Worm (Caenorhabditis elegans) whole organism, early embryonic: ENCODE results near the gene srbc-63.

Experiments
- B0310.2 ChIP-seq: sonication (generic microtip); optimal IDR thresholded peaks from 2 replicates; lab custom pipeline; 2016; ENCODE audit warnings: mild to moderate bottlenecking, missing genetic modification characterization, missing compliant biosample characterization
- F13C5.2 ChIP-seq: sonication (generic microtip); optimal IDR thresholded peaks from 2 replicates; lab custom pipeline; 2017; ENCODE audit warnings: mild to moderate bottlenecking, missing genetic modification characterization, inconsistent platforms, missing compliant biosample characterization
- aly-1 ChIP-seq: sonication (generic microtip); optimal IDR thresholded peaks from 2 replicates; lab custom pipeline; 2016; ENCODE audit warnings: missing genetic modification characterization, missing compliant biosample characterization
- ama-1 ChIP-seq: fragments of 150-350 bp; optimal IDR thresholded peaks from 2 replicates; lab custom pipeline; 2014
- ceh-13 ChIP-seq: fragments of 200-800 bp; sonication (Bioruptor generic); optimal IDR thresholded peaks from 2 replicates; lab custom pipeline; 2018; ENCODE audit warnings: mild to moderate bottlenecking, missing genetic modification characterization, missing compliant biosample characterization
- ceh-36 ChIP-seq: sonication (generic microtip); optimal IDR thresholded peaks from 2 replicates; lab custom pipeline; 2016; ENCODE audit warnings: missing genetic modification characterization, inconsistent platforms, missing compliant biosample characterization
- ets-7 ChIP-seq: sonication (generic microtip); optimal IDR thresholded peaks from 2 replicates; lab custom pipeline; 2016; ENCODE audit warnings: missing genotype, missing genetic modification characterization, missing compliant biosample characterization
- flt-1 ChIP-seq: fragments of 200-800 bp; sonication (Bioruptor generic); IDR thresholded peaks from 2 replicates; pipeline ENCODE4 v1.3.6; 2022; ENCODE audit warnings: missing genetic modification characterization, missing compliant biosample characterization
- hmbx-1 ChIP-seq: sonication (generic microtip); optimal IDR thresholded peaks from 2 replicates; lab custom pipeline; 2016; ENCODE audit warnings: mild to moderate bottlenecking, missing genetic modification characterization, missing compliant biosample characterization
- hmg-4 ChIP-seq: fragments of 200-800 bp; sonication (Bioruptor generic); optimal IDR thresholded peaks from 2 replicates; lab custom pipeline; 2018; ENCODE audit warnings: mild to moderate bottlenecking, missing genetic modification characterization, missing compliant biosample characterization
- hnd-1 ChIP-seq: sonication (generic microtip); optimal IDR thresholded peaks from 2 replicates; lab custom pipeline; 2016; ENCODE audit warnings: missing genetic modification characterization, missing compliant biosample characterization
- pes-1 ChIP-seq: fragments of 200-800 bp; sonication (Bioruptor generic); IDR thresholded peaks from 2 replicates; pipeline ENCODE4 v1.3.6; 2022; ENCODE audit warnings: missing genetic modification reagents, missing genetic modification characterization, missing compliant biosample characterization
- scrt-1 ChIP-seq: fragments of 200-800 bp; sonication (Bioruptor generic); IDR thresholded peaks from 2 replicates; pipeline ENCODE4 v1.3.6; 2022; ENCODE audit warnings: missing genetic modification characterization, missing compliant biosample characterization
- sea-1 ChIP-seq: fragments of 200-800 bp; sonication (Bioruptor generic); conservative IDR thresholded peaks from 2 replicates; pipeline ENCODE4 v1.3.6; 2022; ENCODE audit warnings: missing genetic modification characterization, missing compliant biosample characterization
- tbx-11 ChIP-seq: fragments of 200-800 bp; sonication (Bioruptor generic); IDR thresholded peaks from 2 replicates; pipeline ENCODE4 v1.3.6; 2022; ENCODE audit warnings: missing genetic modification characterization, missing compliant biosample characterization
- tbx-37 ChIP-seq: fragments of 200-800 bp; sonication (Bioruptor generic); conservative IDR thresholded peaks from 2 replicates; pipeline ENCODE4 v1.3.6; 2022; ENCODE audit warnings: missing genetic modification reagents, missing genetic modification characterization, missing compliant biosample characterization
- tra-4 ChIP-seq: sonication (generic microtip); optimal IDR thresholded peaks from 2 replicates; lab custom pipeline; 2017; ENCODE audit warnings: missing genetic modification characterization, missing compliant biosample characterization

Gene srbc-63

DNA sequence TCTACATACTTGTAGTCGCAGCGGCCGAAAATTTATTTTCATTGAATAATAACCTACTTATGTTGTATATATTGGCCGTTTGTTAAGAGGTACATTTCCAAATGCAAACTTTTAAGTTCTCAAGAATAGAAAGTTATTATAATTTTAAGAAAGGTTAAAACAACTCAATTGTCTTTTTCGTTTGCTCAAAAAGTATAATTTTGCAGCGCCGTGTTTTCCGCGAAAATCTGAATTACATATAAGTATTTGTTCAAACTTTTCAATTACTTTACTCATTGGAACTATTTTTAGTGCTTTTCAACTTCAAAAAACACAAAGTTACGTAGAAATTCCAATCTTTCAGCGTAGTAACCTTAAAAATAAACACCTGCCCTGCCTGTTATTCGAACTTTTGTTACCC lies 32.9 kb upstream of the srbc-63 start, which contains the start of gene srh-239:
TSS of gene srh-239 (plus strand) at position 301 of the 400 bp plus-strand sequence.
- TF ChIP-seq hmg-4 (GFP tag; lab: Kevin White, UChicago), result no peak
- TF ChIP-seq scrt-1 (GFP tag; lab: Robert Waterston, UW), result no peak
- TF ChIP-seq pes-1 (GFP tag; lab: Robert Waterston, UW), result no peak
- TF ChIP-seq B0310.2 (tag; lab: Kevin White, UChicago), result no peak
- no peak for TF ChIP-seq tra-4 (tag; lab: Kevin White, UChicago)
- TF ChIP-seq ets-7 (tag; lab: Kevin White, UChicago), result no peak
- no peak for TF ChIP-seq tbx-11 (GFP tag; lab: Robert Waterston, UW)
- TF ChIP-seq sea-1 (GFP tag; lab: Robert Waterston, UW), result no peak
- TF ChIP-seq hnd-1 (tag; lab: Kevin White, UChicago), result no peak

DNA sequence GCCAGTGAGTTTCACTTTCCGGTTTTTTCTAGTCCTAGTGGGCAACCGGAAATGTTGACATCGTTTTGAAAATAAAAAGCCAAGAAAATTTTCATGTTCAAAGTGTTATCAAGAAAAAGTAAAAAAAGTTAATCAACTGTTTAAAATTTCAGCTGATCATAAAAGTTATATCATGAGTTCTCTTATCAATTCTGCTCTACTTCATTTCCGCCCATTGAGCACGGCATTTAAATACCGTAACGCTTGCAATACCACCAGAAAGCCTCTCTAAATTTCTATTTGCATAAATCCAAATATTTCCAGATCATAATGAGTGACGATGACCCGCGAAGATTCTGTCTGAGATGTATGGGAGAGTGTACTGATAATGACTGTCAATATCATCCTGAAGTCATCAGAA lies 32.1 kb upstream of the srbc-63 start, which contains the start of gene T26H5.9:
TSS of gene T26H5.9 (plus strand) at position 302 of the 400 bp plus-strand sequence.
- no peak for TF ChIP-seq flt-1 (GFP tag; lab: Robert Waterston, UW)
- TF ChIP-seq hmbx-1 (tag; lab: Kevin White, UChicago), result no peak
- no peak for TF ChIP-seq ceh-13
- TF ChIP-seq scrt-1 (GFP tag; lab: Robert Waterston, UW), result no peak
- no peak for TF ChIP-seq tra-4 (tag; lab: Kevin White, UChicago)
- no peak for TF ChIP-seq aly-1 (tag; lab: Kevin White, UChicago)
- no peak for TF ChIP-seq F13C5.2 (tag; lab: Kevin White, UChicago)
- TF ChIP-seq hmg-4 (GFP tag; lab: Kevin White, UChicago), result no peak
- TF ChIP-seq ets-7 (tag; lab: Kevin White, UChicago), result no peak
- TF ChIP-seq sea-1 (GFP tag; lab: Robert Waterston, UW), result no peak
- no peak for TF ChIP-seq pes-1 (GFP tag; lab: Robert Waterston, UW)
- no peak for TF ChIP-seq hnd-1 (tag; lab: Kevin White, UChicago)
- no peak for TF ChIP-seq B0310.2 (tag; lab: Kevin White, UChicago)
- TF ChIP-seq ama-1 (lab: Kevin White, UChicago), result no peak
- no peak for TF ChIP-seq tbx-37 (GFP tag; lab: Robert Waterston, UW)
- TF ChIP-seq ceh-36, result no peak
- no peak for TF ChIP-seq tbx-11 (GFP tag; lab: Robert Waterston, UW)

DNA sequence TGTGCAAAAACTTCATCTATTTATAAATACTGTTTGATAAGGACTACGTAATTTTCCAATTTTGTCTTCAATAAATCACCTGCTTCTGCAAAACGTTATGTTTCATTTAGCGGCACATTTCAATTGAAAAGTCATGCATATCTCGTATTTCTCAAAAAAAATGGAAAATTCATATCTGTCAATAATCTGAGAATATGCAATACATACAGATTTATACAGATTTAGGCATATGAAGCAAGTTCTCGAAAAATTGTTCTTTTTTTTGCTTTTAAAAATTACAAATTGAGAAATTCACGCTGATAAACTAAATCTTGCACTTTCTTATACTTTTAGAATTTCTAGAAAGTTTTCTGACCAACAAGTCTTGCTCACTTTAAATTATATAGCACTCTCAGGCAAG lies 31.7 kb upstream of the srbc-63 start, which contains the start of gene T26H5.11:
TSS of gene T26H5.11 (minus strand) at position 101 of the 400 bp plus-strand sequence.
- TF ChIP-seq hmbx-1 (tag; lab: Kevin White, UChicago), result no peak
- TF ChIP-seq tra-4 (tag; lab: Kevin White, UChicago), result no peak
- TF ChIP-seq sea-1 (GFP tag; lab: Robert Waterston, UW), result no peak
- TF ChIP-seq B0310.2 (tag; lab: Kevin White, UChicago), result no peak
- no peak for TF ChIP-seq tbx-11 (GFP tag; lab: Robert Waterston, UW)
- no peak for TF ChIP-seq hnd-1 (tag; lab: Kevin White, UChicago)
- no peak for TF ChIP-seq ama-1 (lab: Kevin White, UChicago)
- no peak for TF ChIP-seq flt-1 (GFP tag; lab: Robert Waterston, UW)
- no peak for TF ChIP-seq hmg-4 (GFP tag; lab: Kevin White, UChicago)
- no peak for TF ChIP-seq scrt-1 (GFP tag; lab: Robert Waterston, UW)
- TF ChIP-seq ets-7 (tag; lab: Kevin White, UChicago), result no peak
- TF ChIP-seq ceh-36, result no peak
- TF ChIP-seq tbx-37 (GFP tag; lab: Robert Waterston, UW), result no peak
- no peak for TF ChIP-seq ceh-13

DNA sequence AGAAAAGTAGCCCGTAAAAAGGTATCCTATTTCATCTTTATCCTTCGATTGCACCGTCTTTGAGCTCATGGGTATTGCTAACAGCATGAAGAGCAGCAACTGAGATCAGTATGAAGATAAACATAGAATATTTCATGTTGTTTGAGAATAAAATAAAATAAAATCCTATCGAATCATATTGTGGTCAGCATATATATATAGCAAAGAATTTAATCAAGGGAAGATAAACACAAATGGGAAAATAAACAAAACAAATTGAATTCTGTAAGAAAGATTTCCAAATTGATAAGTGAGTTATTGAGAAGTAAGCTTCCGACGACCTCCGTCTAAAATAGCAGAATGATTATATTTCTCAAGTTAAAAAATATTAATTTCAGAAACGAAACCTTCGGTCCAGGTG lies 31.2 kb upstream of the srbc-63 start, which contains the start of gene T26H5.10:
TSS of gene T26H5.10 (minus strand) at position 101 of the 400 bp plus-strand sequence.
- TF ChIP-seq tbx-11 (GFP tag; lab: Robert Waterston, UW) (no peak), ceh-13 (no peak), flt-1 (GFP tag; lab: Robert Waterston, UW) (no peak), hmbx-1 (tag; lab: Kevin White, UChicago) (no peak)

DNA sequence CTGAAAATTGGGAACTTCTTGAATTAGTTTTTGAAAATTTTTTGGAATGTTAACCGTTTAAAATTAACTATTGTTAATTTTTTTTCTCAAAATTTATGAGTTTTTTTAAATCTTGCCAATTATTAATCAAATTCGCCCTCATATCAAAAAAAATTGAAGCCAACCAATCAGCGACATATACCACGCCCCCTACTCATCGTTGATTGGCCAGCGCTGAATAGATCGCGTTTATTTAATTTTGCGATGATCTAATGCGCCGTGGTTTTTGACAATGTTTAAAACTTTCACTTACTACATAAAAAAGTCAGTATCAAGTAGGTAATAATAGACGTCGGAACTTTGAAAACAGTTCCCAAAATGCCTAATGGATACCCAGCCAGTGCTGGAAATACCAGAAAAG lies 29.9 kb upstream of the srbc-63 start:
- TF ChIP-seq scrt-1 (GFP tag; lab: Robert Waterston, UW) (no peak), hmg-4 (GFP tag; lab: Kevin White, UChicago) (no peak), sea-1 (GFP tag; lab: Robert Waterston, UW) (no peak), pes-1 (GFP tag; lab: Robert Waterston, UW) (no peak), tbx-37 (GFP tag; lab: Robert Waterston, UW) (no peak), ceh-13 (no peak)

DNA sequence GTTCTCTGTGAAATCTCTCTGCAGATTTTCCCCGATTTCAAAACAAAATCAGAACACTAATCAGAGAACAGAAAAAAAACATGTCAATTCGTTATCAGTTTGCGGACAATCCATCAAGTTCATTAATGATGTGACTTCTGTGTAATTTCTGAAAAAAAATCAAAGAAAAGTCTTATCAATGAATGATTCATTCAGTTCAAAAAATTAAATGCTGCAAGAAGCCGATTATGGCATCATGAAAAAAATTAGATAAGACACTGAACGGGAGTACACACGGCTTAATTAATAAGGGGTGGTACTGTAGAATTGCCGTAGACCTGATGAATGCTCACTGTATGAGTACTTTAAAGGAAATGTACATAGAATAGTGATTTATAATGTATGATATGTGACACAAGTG lies 23.6 kb upstream of the srbc-63 start:
- TF ChIP-seq flt-1 (GFP tag; lab: Robert Waterston, UW) (no peak), scrt-1 (GFP tag; lab: Robert Waterston, UW) (no peak), hmbx-1 (tag; lab: Kevin White, UChicago) (no peak), tbx-11 (GFP tag; lab: Robert Waterston, UW) (no peak), pes-1 (GFP tag; lab: Robert Waterston, UW) (no peak), hmg-4 (GFP tag; lab: Kevin White, UChicago) (no peak), aly-1 (tag; lab: Kevin White, UChicago) (no peak), B0310.2 (tag; lab: Kevin White, UChicago) (no peak), ceh-36 (no peak), ceh-13 (no peak), tra-4 (tag; lab: Kevin White, UChicago) (no peak), ama-1 (lab: Kevin White, UChicago) (no peak)

DNA sequence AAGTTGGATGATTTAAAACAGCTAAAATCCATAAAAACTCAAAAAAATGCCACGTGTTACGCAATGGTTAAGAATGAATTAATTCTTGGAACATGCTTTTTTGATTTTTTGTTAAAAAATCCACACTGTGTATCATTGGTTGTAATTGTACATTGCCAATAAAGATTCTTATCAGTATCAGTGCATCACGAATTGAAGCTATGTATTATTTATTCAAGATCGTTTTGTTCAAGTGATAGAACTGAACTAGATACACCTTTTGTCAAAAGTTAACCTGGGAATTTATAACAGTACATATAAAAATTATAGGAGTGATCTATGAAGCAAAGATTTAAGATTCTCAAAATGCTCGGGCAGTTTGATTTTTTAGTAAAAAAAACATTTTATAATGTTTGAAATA lies 22.1 kb upstream of the srbc-63 start:
- no peak for TF ChIP-seq hmg-4 (GFP tag; lab: Kevin White, UChicago)
- TF ChIP-seq B0310.2 (tag; lab: Kevin White, UChicago), result no peak
- TF ChIP-seq ets-7 (tag; lab: Kevin White, UChicago), result no peak
- TF ChIP-seq pes-1 (GFP tag; lab: Robert Waterston, UW), result no peak
- TF ChIP-seq aly-1 (tag; lab: Kevin White, UChicago), result no peak
- TF ChIP-seq scrt-1 (GFP tag; lab: Robert Waterston, UW), result no peak
- TF ChIP-seq hnd-1 (tag; lab: Kevin White, UChicago), result no peak
- TF ChIP-seq tbx-11 (GFP tag; lab: Robert Waterston, UW), result no peak
